Fruit fly (Drosophila melanogaster) whole organism, embryonic: ENCODE data around the gene Sar1.

Source experiments
- Awh ChIP-seq: fragments of 200-800 bp; sonication (Bioruptor generic); IDR thresholded peaks from 2 replicates; pipeline ENCODE4, ENCODE4 v1.3.6; 2022; ENCODE audit warnings: missing biosample characterization, missing genetic modification characterization
- C15 ChIP-seq: fragments of 200-800 bp; sonication (Bioruptor generic); IDR thresholded peaks from 3 replicates; pipeline ENCODE4 v1.3.6; 2022; ENCODE audit warnings: missing biosample characterization, missing genetic modification characterization
- CG10267 ChIP-seq: fragments of 200-800 bp; sonication (Bioruptor generic); optimal IDR thresholded peaks from 2 replicates; lab custom pipeline; 2018; ENCODE audit warnings: missing biosample characterization, mild to moderate bottlenecking, missing genetic modification characterization, moderate library complexity
- CG10959 ChIP-seq: fragments of 200-800 bp; sonication (Bioruptor generic); IDR thresholded peaks from 2 replicates; pipeline ENCODE4 v1.3.6; 2022; ENCODE audit warnings: missing biosample characterization, missing genetic modification characterization
- CG11247 ChIP-seq: fragments of 200-800 bp; sonication (Bioruptor generic); IDR thresholded peaks from 2 replicates; pipeline ENCODE4 v1.3.6; 2022; ENCODE audit warnings: missing biosample characterization, missing genetic modification characterization
- CG12769 ChIP-seq: fragments of 200-800 bp; sonication (Bioruptor generic); optimal IDR thresholded peaks from 2 replicates; lab custom pipeline; 2019; ENCODE audit warnings: missing biosample characterization, mild to moderate bottlenecking, missing genetic modification characterization, moderate library complexity
- CG14050 ChIP-seq: fragments of 200-800 bp; sonication (Bioruptor generic); IDR thresholded peaks from 3 replicates; pipeline ENCODE4 v1.3.6; 2022; ENCODE audit warnings: missing biosample characterization, missing genetic modification characterization
- CG14667 ChIP-seq: fragments of 200-800 bp; sonication (Bioruptor generic); IDR thresholded peaks from 2 replicates; pipeline ENCODE4 v1.3.6; 2022; ENCODE audit warnings: missing biosample characterization, missing genetic modification characterization
- CG15514 ChIP-seq: fragments of 200-800 bp; sonication (Bioruptor generic); optimal IDR thresholded peaks from 3 replicates; lab custom pipeline; 2017; ENCODE audit warnings: missing biosample characterization, missing genetic modification characterization, mild to moderate bottlenecking, moderate library complexity, missing genetic modification reagents
- CG16815 ChIP-seq: fragments of 200-800 bp; sonication (Bioruptor generic); optimal IDR thresholded peaks from 3 replicates; lab custom pipeline; 2017; ENCODE audit warnings: missing biosample characterization, mild to moderate bottlenecking, missing genetic modification characterization
- CG17328 ChIP-seq: fragments of 200-800 bp; sonication (Bioruptor generic); IDR thresholded peaks from 2 replicates; pipeline ENCODE4 v1.3.6; 2022; ENCODE audit warnings: missing biosample characterization, missing genetic modification characterization
- CG17568 ChIP-seq: fragments of 200-800 bp; sonication (Bioruptor generic); optimal IDR thresholded peaks from 2 replicates; lab custom pipeline; 2018; ENCODE audit warnings: missing biosample characterization, mild to moderate bottlenecking, missing genetic modification characterization, moderate library complexity
- CG17612 ChIP-seq: fragments of 200-800 bp; sonication (Bioruptor generic); IDR thresholded peaks from 2 replicates; pipeline ENCODE4 v1.3.6; 2022; ENCODE audit warnings: missing biosample characterization, missing genetic modification characterization
- CG17802 ChIP-seq: fragments of 200-800 bp; sonication (Bioruptor generic); optimal IDR thresholded peaks from 2 replicates; lab custom pipeline; 2018; ENCODE audit warnings: missing biosample characterization, mild to moderate bottlenecking, missing genetic modification characterization, moderate library complexity
- CG30431 ChIP-seq: fragments of 200-800 bp; sonication (Bioruptor generic); optimal IDR thresholded peaks from 2 replicates; lab custom pipeline; 2017; ENCODE audit warnings: missing biosample characterization, missing genetic modification characterization
- CG32532 ChIP-seq: fragments of 200-800 bp; sonication (Bioruptor generic); IDR thresholded peaks from 2 replicates; pipeline ENCODE4 v1.3.6; 2022; ENCODE audit warnings: missing biosample characterization, missing genetic modification characterization
- CG34224 ChIP-seq: fragments of 200-800 bp; sonication (Bioruptor generic); IDR thresholded peaks from 3 replicates; pipeline ENCODE4 v1.3.6; 2022; ENCODE audit warnings: missing biosample characterization, missing genetic modification characterization; ENCODE audit not compliant: partially characterized antibody
- CG3847 ChIP-seq: fragments of 200-800 bp; sonication (Bioruptor generic); IDR thresholded peaks from 2 replicates; pipeline ENCODE4 v1.3.6; 2022; ENCODE audit warnings: missing biosample characterization, missing genetic modification characterization
- CG42726 ChIP-seq: fragments of 200-800 bp; sonication (Bioruptor generic); IDR thresholded peaks from 2 replicates; pipeline ENCODE4 v1.3.6; 2022; ENCODE audit warnings: missing biosample characterization, missing genetic modification characterization; ENCODE audit not compliant: partially characterized antibody
- CG8359 ChIP-seq: fragments of 200-800 bp; sonication (Bioruptor generic); optimal IDR thresholded peaks from 2 replicates; lab custom pipeline; 2017; ENCODE audit warnings: missing biosample characterization, mild to moderate bottlenecking, missing genetic modification characterization, borderline replicate concordance
- CG9727 ChIP-seq: fragments of 200-800 bp; sonication (Bioruptor generic); optimal IDR thresholded peaks from 3 replicates; lab custom pipeline; 2017; ENCODE audit warnings: missing biosample characterization, mild to moderate bottlenecking, missing genetic modification characterization
- Eip74EF ChIP-seq, 2 experiments: fragments of 200-800 bp in 1 of 2; fragments of >200 bp in 1 of 2; sonication (Bioruptor generic) in 1 of 2; optimal IDR thresholded peaks; 2 replicates each; lab custom pipeline; 2017 to 2019; ENCODE audit warnings: missing biosample characterization in 2 of 2, missing genetic modification characterization in 2 of 2, mild to moderate bottlenecking in 1 of 2, moderate library complexity in 1 of 2
- Elba2 ChIP-seq: fragments of 200-800 bp; sonication (Bioruptor generic); optimal IDR thresholded peaks from 3 replicates; lab custom pipeline; 2016; ENCODE audit warnings: missing biosample characterization, missing genetic modification characterization
- Gsc ChIP-seq: fragments of 200-800 bp; sonication (Bioruptor generic); IDR thresholded peaks from 2 replicates; pipeline ENCODE4 v1.3.6; 2022; ENCODE audit warnings: missing biosample characterization, missing genetic modification characterization
- Gug ChIP-seq: fragments of 200-800 bp; sonication (Bioruptor generic); IDR thresholded peaks from 4 replicates; pipeline ENCODE4 v1.3.6; 2022; ENCODE audit warnings: missing biosample characterization, missing genetic modification characterization
- HLH3B ChIP-seq: fragments of 200-800 bp; sonication (Bioruptor generic); IDR thresholded peaks from 2 replicates; pipeline ENCODE4 v1.3.6; 2022; ENCODE audit warnings: missing biosample characterization, missing genetic modification characterization
- HLH54F ChIP-seq: fragments of 200-800 bp; sonication (Bioruptor generic); optimal IDR thresholded peaks from 3 replicates; lab custom pipeline; 2016; ENCODE audit warnings: missing biosample characterization, missing genetic modification characterization
- Hr39 ChIP-seq: fragments of >200 bp; optimal IDR thresholded peaks from 2 replicates; lab custom pipeline; 2017
- Hr51 ChIP-seq, 2 experiments: fragments of 200-800 bp; sonication (Bioruptor generic); optimal IDR thresholded peaks; 2 replicates in 1 of 2; 3 replicates in 1 of 2; lab custom pipeline; 2016 to 2018; ENCODE audit warnings: missing biosample characterization in 2 of 2, missing genetic modification characterization in 2 of 2, mild to moderate bottlenecking in 1 of 2, moderate library complexity in 1 of 2
- Myb ChIP-seq: fragments of 200-800 bp; sonication (Bioruptor generic); optimal IDR thresholded peaks from 2 replicates; lab custom pipeline; 2016; ENCODE audit warnings: missing biosample characterization, missing genetic modification characterization
- Pdp1 ChIP-seq, 2 experiments: fragments of 200-800 bp; sonication (Bioruptor generic); optimal IDR thresholded peaks; 3 replicates each; lab custom pipeline; 2016; ENCODE audit warnings: missing biosample characterization in 2 of 2, missing genetic modification characterization in 2 of 2, mild to moderate bottlenecking in 1 of 2, moderate library complexity in 1 of 2
- Ptx1 ChIP-seq: fragments of 200-800 bp; sonication (Bioruptor generic); IDR thresholded peaks from 2 replicates; pipeline ENCODE4 v1.3.6; 2022; ENCODE audit warnings: missing biosample characterization, missing genetic modification characterization
- Stat92E ChIP-seq, 3 experiments: fragments of >200 bp in 2 of 3; fragments of 200-800 bp in 1 of 3; sonication (Bioruptor generic) in 1 of 3; optimal IDR thresholded peaks; 2 replicates each; lab custom pipeline; 2017 to 2019; ENCODE audit warnings: missing biosample characterization in 3 of 3, missing genetic modification characterization in 3 of 3, mild to moderate bottlenecking in 1 of 3, moderate library complexity in 1 of 3
- Xbp1 ChIP-seq: fragments of 200-800 bp; sonication (Bioruptor generic); optimal IDR thresholded peaks from 3 replicates; lab custom pipeline; 2016; ENCODE audit warnings: missing biosample characterization, mild to moderate bottlenecking, missing genetic modification characterization
- ato ChIP-seq: fragments of 200-800 bp; sonication (Bioruptor generic); IDR thresholded peaks from 2 replicates; pipeline ENCODE4 v1.3.6; 2022; ENCODE audit warnings: missing biosample characterization, missing genetic modification characterization; ENCODE audit not compliant: partially characterized antibody
- cg ChIP-seq: fragments of 200-800 bp; sonication (Bioruptor generic); optimal IDR thresholded peaks from 3 replicates; lab custom pipeline; 2019; ENCODE audit warnings: missing biosample characterization, mild to moderate bottlenecking, missing genetic modification characterization, moderate library complexity
- corto ChIP-seq: fragments of 200-800 bp; sonication (Bioruptor generic); optimal IDR thresholded peaks from 2 replicates; lab custom pipeline; 2016; ENCODE audit warnings: missing biosample characterization, mild to moderate bottlenecking, missing genetic modification characterization, moderate library complexity
- dm ChIP-seq: fragments of 200-800 bp; sonication (Bioruptor generic); optimal IDR thresholded peaks from 3 replicates; lab custom pipeline; 2016; ENCODE audit warnings: missing biosample characterization, missing genetic modification characterization
- en ChIP-seq: fragments of 200-800 bp; sonication (Bioruptor generic); optimal IDR thresholded peaks from 2 replicates; lab custom pipeline; 2016; ENCODE audit warnings: missing biosample characterization, missing genetic modification characterization
- hkb ChIP-seq, 2 experiments: fragments of 200-800 bp in 1 of 2; fragments of >200 bp in 1 of 2; sonication (Bioruptor generic) in 1 of 2; IDR thresholded peaks in 1 of 2; optimal IDR thresholded peaks in 1 of 2; 2 replicates each; pipeline versions ENCODE4 v1.3.6 to Lab custom; 2017 to 2022; ENCODE audit warnings: missing biosample characterization in 1 of 2, missing genetic modification characterization in 1 of 2
- mam ChIP-seq: fragments of 200-800 bp; sonication (Bioruptor generic); optimal IDR thresholded peaks from 3 replicates; lab custom pipeline; 2016; ENCODE audit warnings: missing biosample characterization, missing genetic modification characterization
- nmo ChIP-seq: fragments of 200-800 bp; sonication (Bioruptor generic); optimal IDR thresholded peaks from 2 replicates; lab custom pipeline; 2018; ENCODE audit warnings: missing biosample characterization, mild to moderate bottlenecking, missing genetic modification characterization, moderate library complexity
- pfk ChIP-seq: fragments of 200-800 bp; sonication (Bioruptor generic); optimal IDR thresholded peaks from 2 replicates; lab custom pipeline; 2018; ENCODE audit warnings: missing biosample characterization, mild to moderate bottlenecking, missing genetic modification characterization, moderate library complexity
- pnt ChIP-seq: fragments of 200-800 bp; sonication (Bioruptor generic); optimal IDR thresholded peaks from 3 replicates; lab custom pipeline; 2016; ENCODE audit warnings: missing biosample characterization, missing genetic modification characterization
- sc ChIP-seq, 3 experiments: fragments of >200 bp in 2 of 3; fragments of 200-800 bp in 1 of 3; sonication (Bioruptor generic) in 1 of 3; optimal IDR thresholded peaks; 2 replicates in 2 of 3; 3 replicates in 1 of 3; lab custom pipeline; 2017; ENCODE audit warnings: mild to moderate bottlenecking in 1 of 3, missing biosample characterization in 1 of 3, missing genetic modification characterization in 1 of 3, missing genetic modification reagents in 1 of 3
- sug ChIP-seq: fragments of 200-800 bp; optimal IDR thresholded peaks from 2 replicates; lab custom pipeline; 2019; ENCODE audit warnings: missing biosample characterization, mild to moderate bottlenecking, missing genetic modification characterization, moderate library complexity
- tll ChIP-seq, 2 experiments: fragments of 200-800 bp in 1 of 2; fragments of >200 bp in 1 of 2; sonication (Bioruptor generic) in 1 of 2; optimal IDR thresholded peaks; 2 replicates each; lab custom pipeline; 2017 to 2019; ENCODE audit warnings: missing biosample characterization in 2 of 2, missing genetic modification characterization in 2 of 2, mild to moderate bottlenecking in 1 of 2, moderate library complexity in 1 of 2
- zfh1 ChIP-seq: fragments of 200-800 bp; sonication (Bioruptor generic); IDR thresholded peaks from 3 replicates; pipeline ENCODE4 v1.3.6; 2022; ENCODE audit warnings: missing biosample characterization, missing genetic modification characterization

Sar1 gene

dm6 chr3R:22400246-22400645 is 43.8 kb downstream of the Sar1 start (continued):
- TF ChIP-seq Gug (GFP tag; lab: Robert Waterston, UW), result peak; percentile 16; the same call in 1 of the 4 replicates
- TF ChIP-seq CG17568 (GFP tag; lab: Kevin White, UChicago), result no peak
- no peak for TF ChIP-seq ato (GFP tag; lab: Robert Waterston, UW)
- TF ChIP-seq HLH54F, result no peak
- peak; percentile 18 for TF ChIP-seq CG15514 (GFP tag; lab: Kevin White, UChicago)
- peak; percentile 58 for TF ChIP-seq Ptx1
- TF ChIP-seq Stat92E (GFP tag; optimal IDR thresholded peaks at IDR 0.05; lab: Kevin White, UChicago), result no peak
- peak; percentile 40; the same call in 1 of the 2 replicates for TF ChIP-seq CG3847 (GFP tag; lab: Robert Waterston, UW)
- TF ChIP-seq CG10959 (GFP tag; lab: Robert Waterston, UW), result peak; percentile 17; the same call in 1 of the 2 replicates
- TF ChIP-seq CG8359, result no peak
- TF ChIP-seq Myb, result no peak
- TF ChIP-seq CG17612 (GFP tag; lab: Robert Waterston, UW), result no peak
- TF ChIP-seq CG32532, result peak; percentile 75
- no peak for TF ChIP-seq CG14050
- TF ChIP-seq cg (GFP tag; lab: Kevin White, UChicago), result no peak
- TF ChIP-seq Hr39 (lab: Kevin White, UChicago), result no peak
- no peak for TF ChIP-seq pfk (GFP tag; lab: Kevin White, UChicago)
- TF ChIP-seq hkb (optimal IDR thresholded peaks at IDR 0.05; lab: Kevin White, UChicago), result no peak
- TF ChIP-seq hkb (GFP tag; IDR thresholded peaks at IDR 0.05; lab: Robert Waterston, UW), result peak; percentile 51; the same call in 1 of the 2 replicates
- TF ChIP-seq Hr51 (GFP tag; optimal IDR thresholded peaks at IDR 0.05; lab: Kevin White, UChicago), result no peak
- no peak for TF ChIP-seq pnt (GFP tag; lab: Kevin White, UChicago)
- TF ChIP-seq HLH3B (GFP tag; lab: Robert Waterston, UW), result peak; percentile 53; the same call in 1 of the 2 replicates
- TF ChIP-seq CG17328 (GFP tag; lab: Robert Waterston, UW), result peak; percentile 42; the same call in 1 of the 2 replicates
- TF ChIP-seq CG9727 (GFP tag; lab: Kevin White, UChicago), result peak; percentile 37
- no peak for TF ChIP-seq corto (GFP tag; lab: Kevin White, UChicago)
- no peak for TF ChIP-seq Gsc
- TF ChIP-seq Awh (GFP tag; lab: Robert Waterston, UW), result no peak
- TF ChIP-seq Xbp1 (GFP tag; lab: Kevin White, UChicago), result peak; percentile 11
- peak; percentile 40 for TF ChIP-seq CG12769 (tag; lab: Kevin White, UChicago)
- no peak for TF ChIP-seq C15 (GFP tag; lab: Robert Waterston, UW)
- peak; percentile 56; the same call in 1 of the 3 replicates for TF ChIP-seq zfh1
- TF ChIP-seq CG11247 (GFP tag; lab: Robert Waterston, UW), result no peak; the same call in 1 of the 2 replicates
- TF ChIP-seq Eip74EF (GFP tag; optimal IDR thresholded peaks at IDR 0.05; lab: Kevin White, UChicago), result no peak
- TF ChIP-seq tll (GFP tag; optimal IDR thresholded peaks at IDR 0.05; lab: Kevin White, UChicago), result no peak
- no peak for TF ChIP-seq en (GFP tag; lab: Kevin White, UChicago)
- no peak for TF ChIP-seq sug (tag; lab: Kevin White, UChicago)
- no peak for TF ChIP-seq CG42726 (GFP tag; lab: Robert Waterston, UW)
- 0 out of 2 replicates have a peak, but pooled peaks have one; percentile 15 for TF ChIP-seq CG14667 (GFP tag; lab: Robert Waterston, UW)
- TF ChIP-seq Pdp1 (GFP tag; optimal IDR thresholded peaks at IDR 0.05; lab: Kevin White, UChicago), result no peak
- TF ChIP-seq sc (optimal IDR thresholded peaks at IDR 0.05; lab: Kevin White, UChicago), result no peak
- TF ChIP-seq sc (GFP tag; optimal IDR thresholded peaks at IDR 0.05; lab: Kevin White, UChicago), result no peak
- TF ChIP-seq dm (GFP tag; lab: Kevin White, UChicago), result no peak
- TF ChIP-seq nmo (GFP tag; lab: Kevin White, UChicago), result peak; percentile 34
- TF ChIP-seq CG34224 (GFP tag; lab: Robert Waterston, UW), result no peak
- no peak for TF ChIP-seq CG30431 (GFP tag; lab: Kevin White, UChicago)
- no peak for TF ChIP-seq CG17802 (tag; lab: Kevin White, UChicago)
- peak; percentile 29 for TF ChIP-seq CG10267 (tag; lab: Kevin White, UChicago)
- TF ChIP-seq CG16815 (GFP tag; lab: Kevin White, UChicago), result no peak
- TF ChIP-seq Elba2 (GFP tag; lab: Kevin White, UChicago), result no peak
- TF ChIP-seq mam (GFP tag; lab: Kevin White, UChicago), result no peak
